Fruit fly (Drosophila melanogaster) whole organism, embryonic: Measurements from ENCODE around the gene CG4291.

Experiments
- CG10654 ChIP-seq: fragments of 200-800 bp; sonication (Bioruptor generic); optimal IDR thresholded peaks from 2 replicates; lab custom pipeline; 2016; ENCODE audit warnings: missing biosample characterization, missing genetic modification characterization
- CG11504 ChIP-seq: fragments of 200-800 bp; sonication (Bioruptor generic); optimal IDR thresholded peaks from 3 replicates; lab custom pipeline; 2019; ENCODE audit warnings: missing biosample characterization, mild to moderate bottlenecking, missing genetic modification characterization, moderate library complexity
- CG11560 ChIP-seq: fragments of 200-800 bp; sonication (Bioruptor generic); IDR thresholded peaks from 3 replicates; pipeline ENCODE4 v1.3.6; 2022; ENCODE audit warnings: missing biosample characterization, missing genetic modification characterization
- CG11696 ChIP-seq: fragments of 200-800 bp; sonication (Bioruptor generic); IDR thresholded peaks from 2 replicates; pipeline ENCODE4 v1.3.6; 2022; ENCODE audit warnings: missing biosample characterization, missing genetic modification characterization
- CG13894 ChIP-seq: fragments of 200-800 bp; sonication (Bioruptor generic); optimal IDR thresholded peaks from 3 replicates; lab custom pipeline; 2018; ENCODE audit warnings: missing biosample characterization, mild to moderate bottlenecking, missing genetic modification characterization, moderate library complexity
- CG15269 ChIP-seq: fragments of 200-800 bp; sonication (Bioruptor generic); optimal IDR thresholded peaks from 2 replicates; lab custom pipeline; 2018; ENCODE audit warnings: missing biosample characterization, mild to moderate bottlenecking, missing genetic modification characterization, moderate library complexity
- CG17361 ChIP-seq: fragments of 200-800 bp; sonication (Bioruptor generic); IDR thresholded peaks from 3 replicates; pipeline ENCODE4 v1.3.6; 2022; ENCODE audit warnings: missing biosample characterization, missing genetic modification characterization
- CG18262 ChIP-seq: fragments of 200-800 bp; optimal IDR thresholded peaks from 3 replicates; lab custom pipeline; 2019; ENCODE audit warnings: missing biosample characterization, mild to moderate bottlenecking, missing genetic modification characterization, moderate library complexity
- CG18476 ChIP-seq: fragments of 200-800 bp; sonication (Bioruptor generic); optimal IDR thresholded peaks from 2 replicates; lab custom pipeline; 2016; ENCODE audit warnings: missing biosample characterization, mild to moderate bottlenecking, missing genetic modification characterization
- CG2120 ChIP-seq: fragments of 200-800 bp; sonication (Bioruptor generic); optimal IDR thresholded peaks from 3 replicates; lab custom pipeline; 2016; ENCODE audit warnings: missing biosample characterization, missing genetic modification characterization
- CG30403 ChIP-seq: fragments of 200-800 bp; sonication (Bioruptor generic); optimal IDR thresholded peaks from 3 replicates; lab custom pipeline; 2016; ENCODE audit warnings: missing biosample characterization, missing genetic modification characterization
- CG3163 ChIP-seq: fragments of 200-800 bp; sonication (Bioruptor generic); optimal IDR thresholded peaks from 3 replicates; lab custom pipeline; 2016; ENCODE audit warnings: missing biosample characterization, missing genetic modification characterization
- CG3281 ChIP-seq: fragments of 200-800 bp; sonication (Bioruptor generic); optimal IDR thresholded peaks from 3 replicates; lab custom pipeline; 2017; ENCODE audit warnings: missing biosample characterization, mild to moderate bottlenecking, missing genetic modification characterization
- CG4424 ChIP-seq: fragments of 200-800 bp; sonication (Bioruptor generic); optimal IDR thresholded peaks from 3 replicates; lab custom pipeline; 2016; ENCODE audit warnings: missing biosample characterization, missing genetic modification characterization
- CG7556 ChIP-seq: fragments of 200-800 bp; sonication (Bioruptor generic); optimal IDR thresholded peaks from 2 replicates; lab custom pipeline; 2017; ENCODE audit warnings: missing biosample characterization, mild to moderate bottlenecking, missing genetic modification characterization
- CG7839 ChIP-seq: fragments of 200-800 bp; sonication (Bioruptor generic); optimal IDR thresholded peaks from 3 replicates; lab custom pipeline; 2018; ENCODE audit warnings: missing biosample characterization, mild to moderate bottlenecking, missing genetic modification characterization, moderate library complexity
- CG7928 ChIP-seq: fragments of 200-800 bp; sonication (Bioruptor generic); optimal IDR thresholded peaks from 2 replicates; lab custom pipeline; 2017; ENCODE audit warnings: missing biosample characterization, mild to moderate bottlenecking, missing genetic modification characterization
- CG8924 ChIP-seq: fragments of 200-800 bp; optimal IDR thresholded peaks from 3 replicates; lab custom pipeline; 2019; ENCODE audit warnings: missing biosample characterization, mild to moderate bottlenecking, missing genetic modification characterization, moderate library complexity
- CG9437 ChIP-seq: fragments of 200-800 bp; sonication (Bioruptor generic); optimal IDR thresholded peaks from 2 replicates; lab custom pipeline; 2018; ENCODE audit warnings: missing biosample characterization, mild to moderate bottlenecking, missing genetic modification characterization
- Drgx ChIP-seq: fragments of 200-800 bp; sonication (Bioruptor generic); IDR thresholded peaks from 2 replicates; pipeline ENCODE4 v1.3.6; 2022; ENCODE audit warnings: missing biosample characterization, missing genetic modification characterization
- Gsc ChIP-seq: fragments of 200-800 bp; sonication (Bioruptor generic); IDR thresholded peaks from 2 replicates; pipeline ENCODE4 v1.3.6; 2022; ENCODE audit warnings: missing biosample characterization, missing genetic modification characterization
- Hey ChIP-seq: fragments of 200-800 bp; sonication (Bioruptor generic); optimal IDR thresholded peaks from 3 replicates; lab custom pipeline; 2018; ENCODE audit warnings: missing biosample characterization, mild to moderate bottlenecking, missing genetic modification characterization
- Hr51 ChIP-seq, 2 experiments: fragments of 200-800 bp; sonication (Bioruptor generic); optimal IDR thresholded peaks; 2 replicates in 1 of 2; 3 replicates in 1 of 2; lab custom pipeline; 2016 to 2018; ENCODE audit warnings: missing biosample characterization in 2 of 2, missing genetic modification characterization in 2 of 2, mild to moderate bottlenecking in 1 of 2, moderate library complexity in 1 of 2
- Max ChIP-seq: fragments of 200-800 bp; sonication (Bioruptor generic); optimal IDR thresholded peaks from 2 replicates; lab custom pipeline; 2016; ENCODE audit warnings: missing biosample characterization, mild to moderate bottlenecking, missing genetic modification characterization
- Oaz ChIP-seq: fragments of 200-800 bp; sonication (Bioruptor generic); IDR thresholded peaks from 2 replicates; pipeline ENCODE4 v1.3.6; 2022; ENCODE audit warnings: missing biosample characterization, missing genetic modification characterization
- PHDP ChIP-seq: fragments of 200-800 bp; sonication (Bioruptor generic); optimal IDR thresholded peaks from 3 replicates; lab custom pipeline; 2018; ENCODE audit warnings: missing biosample characterization, mild to moderate bottlenecking, missing genetic modification characterization, moderate library complexity
- Ptx1 ChIP-seq: fragments of 200-800 bp; sonication (Bioruptor generic); IDR thresholded peaks from 2 replicates; pipeline ENCODE4 v1.3.6; 2022; ENCODE audit warnings: missing biosample characterization, missing genetic modification characterization
- Side ChIP-seq: fragments of 200-800 bp; sonication (Bioruptor generic); optimal IDR thresholded peaks from 2 replicates; lab custom pipeline; 2016; ENCODE audit warnings: missing biosample characterization, missing genetic modification characterization
- Sox100B ChIP-seq: fragments of 200-800 bp; sonication (Bioruptor generic); optimal IDR thresholded peaks from 3 replicates; lab custom pipeline; 2018; ENCODE audit warnings: missing biosample characterization, mild to moderate bottlenecking, missing genetic modification characterization
- Sox102F ChIP-seq: fragments of 200-800 bp; sonication (Bioruptor generic); optimal IDR thresholded peaks from 2 replicates; lab custom pipeline; 2018; ENCODE audit warnings: missing biosample characterization, mild to moderate bottlenecking, missing genetic modification characterization, moderate library complexity
- Ssrp ChIP-seq: fragments of 200-800 bp; sonication (Bioruptor generic); optimal IDR thresholded peaks from 2 replicates; lab custom pipeline; 2018; ENCODE audit warnings: missing biosample characterization, mild to moderate bottlenecking, missing genetic modification characterization, moderate library complexity
- ac ChIP-seq: fragments of 200-800 bp; sonication (Bioruptor generic); optimal IDR thresholded peaks from 3 replicates; lab custom pipeline; 2017; ENCODE audit warnings: missing biosample characterization, mild to moderate bottlenecking, missing genetic modification characterization
- bab2 ChIP-seq: fragments of 200-800 bp; sonication (Bioruptor generic); optimal IDR thresholded peaks from 2 replicates; lab custom pipeline; 2016; ENCODE audit warnings: missing biosample characterization, missing genetic modification characterization
- chm ChIP-seq: fragments of 200-800 bp; sonication (Bioruptor generic); IDR thresholded peaks from 2 replicates; pipeline ENCODE4 v1.3.6; 2022; ENCODE audit warnings: missing biosample characterization, missing genetic modification characterization
- gcm ChIP-seq: fragments of 200-800 bp; sonication (Bioruptor generic); optimal IDR thresholded peaks from 2 replicates; lab custom pipeline; 2019; ENCODE audit warnings: missing biosample characterization, mild to moderate bottlenecking, missing genetic modification characterization, moderate library complexity
- grau ChIP-seq: fragments of 200-800 bp; optimal IDR thresholded peaks from 3 replicates; lab custom pipeline; 2019; ENCODE audit warnings: missing biosample characterization, mild to moderate bottlenecking, missing genetic modification characterization, moderate library complexity
- grn ChIP-seq: fragments of 200-800 bp; sonication (Bioruptor generic); optimal IDR thresholded peaks from 3 replicates; lab custom pipeline; 2017; ENCODE audit warnings: missing biosample characterization, missing genetic modification characterization
- hb ChIP-seq: fragments of 200-800 bp; sonication (Bioruptor generic); IDR thresholded peaks from 3 replicates; pipeline ENCODE4 v1.3.6; 2022; ENCODE audit warnings: missing biosample characterization, missing genetic modification characterization; ENCODE audit not compliant: partially characterized antibody
- jing ChIP-seq: fragments of 200-800 bp; sonication (Bioruptor generic); optimal IDR thresholded peaks from 2 replicates; lab custom pipeline; 2018; ENCODE audit warnings: missing biosample characterization, mild to moderate bottlenecking, missing genetic modification characterization
- kay ChIP-seq: fragments of 200-800 bp; sonication (Bioruptor generic); optimal IDR thresholded peaks from 2 replicates; lab custom pipeline; 2016; ENCODE audit warnings: missing biosample characterization, missing genetic modification characterization
- lbe ChIP-seq: fragments of 200-800 bp; sonication (Bioruptor generic); optimal IDR thresholded peaks from 2 replicates; lab custom pipeline; 2016; ENCODE audit warnings: missing biosample characterization, mild to moderate bottlenecking, missing genetic modification characterization
- lilli ChIP-seq: fragments of 200-800 bp; sonication (Bioruptor generic); optimal IDR thresholded peaks from 3 replicates; lab custom pipeline; 2016; ENCODE audit warnings: missing biosample characterization, missing genetic modification characterization
- lmd ChIP-seq: fragments of 200-800 bp; sonication (Bioruptor generic); IDR thresholded peaks from 2 replicates; pipeline ENCODE4 v1.3.6; 2022; ENCODE audit warnings: missing biosample characterization, missing genetic modification characterization
- nmo ChIP-seq: fragments of 200-800 bp; sonication (Bioruptor generic); optimal IDR thresholded peaks from 2 replicates; lab custom pipeline; 2018; ENCODE audit warnings: missing biosample characterization, mild to moderate bottlenecking, missing genetic modification characterization, moderate library complexity
- phol ChIP-seq: fragments of 200-800 bp; sonication (Bioruptor generic); optimal IDR thresholded peaks from 3 replicates; lab custom pipeline; 2018; ENCODE audit warnings: missing biosample characterization, mild to moderate bottlenecking, missing genetic modification characterization, moderate library complexity
- ssp ChIP-seq: fragments of 200-800 bp; sonication (Bioruptor generic); IDR thresholded peaks from 2 replicates; pipeline ENCODE4 v1.3.6; 2022; ENCODE audit warnings: missing biosample characterization, missing genetic modification characterization
- tin ChIP-seq: fragments of 200-800 bp; sonication (Bioruptor generic); optimal IDR thresholded peaks from 3 replicates; lab custom pipeline; 2016; ENCODE audit warnings: missing biosample characterization, missing genetic modification characterization
- trem ChIP-seq: fragments of 200-800 bp; optimal IDR thresholded peaks from 3 replicates; lab custom pipeline; 2019; ENCODE audit warnings: missing biosample characterization, mild to moderate bottlenecking, missing genetic modification characterization, moderate library complexity
- zf30C ChIP-seq: fragments of 200-800 bp; sonication (Bioruptor generic); optimal IDR thresholded peaks from 3 replicates; lab custom pipeline; 2018; ENCODE audit warnings: missing biosample characterization, mild to moderate bottlenecking, missing genetic modification characterization

The CG4291 gene

dm6 chr2L:847189-847987 is 5.1 kb downstream of the CG4291 start (continued):
- TF ChIP-seq CG3163 (GFP tag; lab: Kevin White, UChicago) (no peak), Hey (tag; lab: Kevin White, UChicago) (no peak), CG7839 (tag; lab: Kevin White, UChicago) (peak; percentile 12), Max (GFP tag; lab: Kevin White, UChicago) (no peak), CG17361 (peak; percentile 68; the same call in 2 of the 3 replicates), kay (GFP tag; lab: Kevin White, UChicago) (peak; percentile 5), CG7556 (GFP tag; lab: Kevin White, UChicago) (peak; percentile 37), CG13894 (tag; lab: Kevin White, UChicago) (no peak), CG4424 (GFP tag; lab: Kevin White, UChicago) (peak; percentile 23), hb (GFP tag; lab: Robert Waterston, UW) (no peak), ssp (GFP tag; lab: Robert Waterston, UW) (no peak), zf30C (GFP tag; lab: Kevin White, UChicago) (no peak), CG9437 (peak; percentile 32), Ptx1 (0 out of 2 replicates have a peak, but pooled peaks have one; percentile 26), CG30403 (peak; percentile 35), CG10654 (no peak), Sox102F (GFP tag; lab: Kevin White, UChicago) (peak; percentile 7), CG15269 (peak; percentile 14), Side (no peak), CG11560 (tag; lab: Robert Waterston, UW) (no peak), Sox100B (peak; percentile 47), jing (GFP tag; lab: Kevin White, UChicago) (no peak), lbe (GFP tag; lab: Kevin White, UChicago) (peak; percentile 15), phol (tag; lab: Kevin White, UChicago) (peak; percentile 22), CG11696 (peak; percentile 62; the same call in 1 of the 2 replicates), ac (GFP tag; lab: Kevin White, UChicago) (no peak), nmo (GFP tag; lab: Kevin White, UChicago) (peak; percentile 38), chm (GFP tag; lab: Robert Waterston, UW) (no peak), CG3281 (GFP tag; lab: Kevin White, UChicago) (peak; percentile 13), trem (tag; lab: Kevin White, UChicago) (no peak), PHDP (no peak), grn (GFP tag; lab: Kevin White, UChicago) (no peak), CG18476 (GFP tag; lab: Kevin White, UChicago) (no peak), Drgx (0 out of 2 replicates have a peak, but pooled peaks have one; percentile 24), CG7928 (GFP tag; lab: Kevin White, UChicago) (no peak), gcm (GFP tag; lab: Kevin White, UChicago) (no peak), tin (GFP tag; lab: Kevin White, UChicago) (no peak), Ssrp (peak; percentile 20), CG8924 (tag; lab: Kevin White, UChicago) (peak; percentile 19), lmd (GFP tag; lab: Robert Waterston, UW) (no peak), Oaz (GFP tag; lab: Robert Waterston, UW) (no peak), Gsc (GFP tag; lab: Robert Waterston, UW) (no peak), CG11504 (tag; lab: Kevin White, UChicago) (peak; percentile 55), CG2120 (GFP tag; lab: Kevin White, UChicago) (peak; percentile 12), lilli (GFP tag; lab: Kevin White, UChicago) (peak; percentile 2), bab2 (GFP tag; lab: Kevin White, UChicago) (no peak), Hr51 (GFP tag; optimal IDR thresholded peaks at IDR 0.05; lab: Kevin White, UChicago) (peak in 1 of 2 experiments; percentile 47), grau (peak; percentile 10), CG18262 (tag; lab: Kevin White, UChicago) (peak; percentile 55)
